Worm (Caenorhabditis elegans): ENCODE measurements around the gene F41C3.7.
A peak's percentile ranks its signal among the peaks of the same experiment; 100 is the strongest.

The F41C3.7 gene

ce11 chrII:4752257-4752728 is 22.5 kb downstream of the F41C3.7 start, which contains the start of gene F41C3.1:
TSS of gene F41C3.1 (plus strand) at chrII:4752307.
- TF ChIP-seq nhr-11 (tag; optimal IDR thresholded peaks at IDR 0.05) = no peak
- no peak for TF ChIP-seq skn-1 (tag; optimal IDR thresholded peaks at IDR 0.05)
- TF ChIP-seq ceh-28 (tag; optimal IDR thresholded peaks at IDR 0.05) = no peak
- no peak for TF ChIP-seq ceh-16 (tag; optimal IDR thresholded peaks at IDR 0.05)
- no peak for TF ChIP-seq ama-1 (optimal IDR thresholded peaks at IDR 0.05)
- no peak for TF ChIP-seq mdl-1 (tag; optimal IDR thresholded peaks at IDR 0.05)

ce11 chrII:4753133-4753532 is 23.3 kb downstream of the F41C3.7 start, which contains the start of gene C27D9.1:
TSS of gene C27D9.1 (plus strand) at chrII:4753413.
- TF ChIP-seq zag-1 (tag; optimal IDR thresholded peaks at IDR 0.05) (no peak), fos-1 (tag; optimal IDR thresholded peaks at IDR 0.05) (no peak), ceh-16 (tag; optimal IDR thresholded peaks at IDR 0.05) (no peak), mml-1 (tag; optimal IDR thresholded peaks at IDR 0.05) (no peak), nhr-43 (tag; optimal IDR thresholded peaks at IDR 0.05; ENCODE audit: poor library complexity, severe bottlenecking) (no peak), egl-27 (tag; optimal IDR thresholded peaks at IDR 0.05) (no peak)

DNA sequence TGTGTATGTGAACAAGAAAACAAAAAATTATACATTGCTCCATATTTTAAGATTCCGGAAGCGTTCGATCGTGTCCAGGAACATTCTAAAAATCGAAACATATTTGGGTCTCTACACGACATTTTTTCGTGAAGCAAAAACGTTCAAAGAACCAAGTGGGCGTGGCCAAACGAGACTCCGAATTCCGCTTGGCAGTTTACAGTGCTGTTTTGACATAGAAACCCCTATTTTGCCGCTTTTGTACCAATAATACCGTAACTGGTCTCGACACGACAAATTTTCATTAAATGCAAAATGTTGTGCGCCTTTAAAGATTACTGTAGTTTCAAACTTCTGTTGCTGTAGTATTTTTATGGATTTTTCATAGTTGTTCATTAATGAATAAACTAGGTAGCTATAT is 25.8 kb downstream of the F41C3.7 start:
- no peak for TF ChIP-seq daf-12 (tag; optimal IDR thresholded peaks at IDR 0.05)
- TF ChIP-seq jun-1 (tag; optimal IDR thresholded peaks at IDR 0.05) = no peak
- no peak for TF ChIP-seq lin-15B (tag; optimal IDR thresholded peaks at IDR 0.05)

DNA sequence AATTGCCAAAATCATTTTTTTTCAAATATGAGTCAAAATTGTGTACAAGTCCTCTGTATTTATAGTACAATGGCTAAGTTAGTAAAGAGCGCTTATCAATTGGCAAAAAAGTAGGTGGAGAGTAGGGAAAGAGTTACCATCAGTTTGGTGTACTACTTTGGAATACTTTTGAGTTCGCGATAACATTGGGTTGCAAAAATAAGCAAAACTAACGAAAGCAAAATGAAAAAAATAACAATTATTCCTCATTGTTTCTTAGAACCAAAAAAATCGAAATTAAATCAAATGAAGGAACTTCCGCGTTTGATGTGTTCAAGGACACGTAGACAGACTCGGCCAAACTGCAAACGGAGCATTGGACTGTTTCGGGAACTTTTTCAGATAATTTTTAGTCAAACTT is 26.9 kb downstream of the F41C3.7 start, which contains the start of gene C27D9.2:
Gene C27D9.2 (minus strand): TSS at position 101 of the 400 bp plus-strand sequence.
- TF ChIP-seq fkh-2 (tag; optimal IDR thresholded peaks at IDR 0.05) (no peak), nhr-12 (tag; optimal IDR thresholded peaks at IDR 0.05) (no peak), elt-2 (tag; optimal IDR thresholded peaks at IDR 0.05) (no peak), sea-2 (GFP tag; optimal IDR thresholded peaks at IDR 0.05) (no peak), unc-62 (GFP tag; optimal IDR thresholded peaks at IDR 0.05) (no peak)

DNA sequence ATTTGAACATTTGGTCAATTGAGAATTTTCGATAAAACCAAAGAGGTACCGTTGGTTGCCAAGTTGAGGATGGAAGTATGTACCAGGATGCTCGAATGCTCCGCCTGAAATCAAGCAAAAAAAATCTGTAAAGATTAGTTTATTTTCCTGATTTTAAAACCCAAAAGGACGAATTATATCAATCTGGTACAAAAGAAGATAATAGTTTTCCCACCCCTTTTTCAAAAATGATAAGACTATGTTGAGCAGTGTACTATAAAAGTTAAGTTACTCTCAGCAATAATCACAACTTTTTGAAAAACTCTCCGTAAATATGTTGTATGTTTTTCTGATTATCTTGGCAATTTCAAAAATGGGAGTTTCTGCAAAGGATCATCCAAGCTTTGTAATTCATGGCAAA is 28.6 kb downstream of the F41C3.7 start, which contains the start of gene F26G1.3:
Gene F26G1.3 (plus strand): TSS at position 301 of the 400 bp plus-strand sequence.
- TF ChIP-seq tbx-2 (tag; optimal IDR thresholded peaks at IDR 0.05) (no peak), lsy-12 (tag; optimal IDR thresholded peaks at IDR 0.05) (no peak), nhr-77 (tag; optimal IDR thresholded peaks at IDR 0.05) (no peak), egl-5 (tag; optimal IDR thresholded peaks at IDR 0.05) (no peak), elt-1 (tag; optimal IDR thresholded peaks at IDR 0.05) (no peak), nhr-237 (tag; optimal IDR thresholded peaks at IDR 0.05) (no peak), pha-4 (tag; optimal IDR thresholded peaks at IDR 0.05) (no peak), nhr-11 (tag; optimal IDR thresholded peaks at IDR 0.05) (no peak), nhr-25 (tag; optimal IDR thresholded peaks at IDR 0.05) (no peak)

DNA sequence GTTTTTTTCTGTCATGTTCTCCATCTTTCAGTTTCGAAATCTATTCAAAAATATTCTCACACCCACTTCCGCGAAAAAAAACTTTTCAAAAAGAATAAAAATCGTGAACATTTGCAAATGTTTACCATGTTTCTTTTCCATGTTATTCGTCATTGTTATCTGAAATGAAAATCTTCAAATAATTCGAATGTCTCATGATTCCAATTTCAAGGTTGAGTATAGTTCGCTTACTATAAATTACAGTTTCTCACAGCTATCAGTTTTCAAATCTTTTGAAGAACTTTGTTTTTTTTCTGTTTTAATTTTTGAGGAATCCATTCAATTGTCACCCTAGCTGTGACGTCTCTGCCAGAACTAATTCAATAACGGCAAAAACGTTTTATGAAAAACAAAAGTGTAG is 30.0 kb downstream of the F41C3.7 start:
- TF ChIP-seq lin-39 (tag; optimal IDR thresholded peaks at IDR 0.05) (no peak), elt-1 (tag; optimal IDR thresholded peaks at IDR 0.05) (peak; percentile 93), nhr-25 (tag; optimal IDR thresholded peaks at IDR 0.05) (peak; percentile 52)

DNA sequence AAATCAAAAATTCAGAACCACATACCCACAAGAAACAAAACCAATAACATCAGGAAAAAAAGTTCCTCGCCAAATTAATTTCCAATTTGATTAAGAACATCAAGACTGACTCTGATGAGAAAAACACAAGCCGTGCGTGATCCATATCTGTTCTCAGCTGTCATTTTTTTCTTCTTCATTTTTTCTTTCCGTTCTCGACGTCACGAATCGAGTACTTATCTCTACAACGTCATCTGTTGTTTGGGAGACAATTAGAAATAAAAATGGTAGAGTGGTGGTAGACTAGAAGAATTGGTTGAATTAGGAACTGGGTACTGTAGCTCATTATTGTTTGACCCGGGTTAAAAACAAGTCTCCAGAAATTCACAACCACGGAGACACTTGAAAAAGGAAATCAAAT is 31.2 kb downstream of the F41C3.7 start:
- TF ChIP-seq elt-1 (tag; optimal IDR thresholded peaks at IDR 0.05) (peak; percentile 76), pqm-1 (tag; optimal IDR thresholded peaks at IDR 0.05) (no peak)

Measured in whole organism, L3 larva.